Fruit fly (Drosophila melanogaster): ENCODE results near the gene CG2201.
A peak's percentile ranks its signal among the peaks of the same experiment; 100 is the strongest.

The CG2201 gene

DNA sequence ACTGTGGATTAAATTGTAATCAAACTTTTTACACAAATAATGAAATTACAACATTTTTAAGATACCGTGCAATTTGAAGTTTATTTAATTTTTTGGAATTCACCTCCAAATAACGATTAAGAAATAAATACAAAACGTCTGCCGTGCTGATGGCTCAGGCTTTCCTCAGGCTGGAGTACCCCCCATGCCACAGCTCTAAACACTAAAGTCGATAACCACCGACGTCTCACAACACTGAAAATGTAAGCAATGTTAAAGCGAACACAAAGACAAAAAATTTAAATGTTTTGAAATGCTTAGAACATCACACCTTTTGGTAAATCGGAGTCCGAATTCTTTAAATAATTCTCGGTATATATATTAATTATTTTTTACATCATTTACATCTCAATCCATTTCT, 33.5 kb upstream of the CG2201 start (continued):
- TF ChIP-seq dysf (GFP tag; IDR thresholded peaks at IDR 0.05), result peak; percentile 67; the same call in 2 of the 3 replicates
- no peak for TF ChIP-seq CG13123 (GFP tag; optimal IDR thresholded peaks at IDR 0.05)
- TF ChIP-seq pzg (GFP tag; optimal IDR thresholded peaks at IDR 0.05), result peak; percentile 57
- peak; percentile 38; the same call in 1 of the 2 replicates for TF ChIP-seq seq (GFP tag; IDR thresholded peaks at IDR 0.05)
- TF ChIP-seq CoRest (tag; optimal IDR thresholded peaks at IDR 0.05), result peak; percentile 63
- TF ChIP-seq CG33213 (GFP tag; optimal IDR thresholded peaks at IDR 0.05), result peak; percentile 89
- no peak for TF ChIP-seq Doc2 (GFP tag; IDR thresholded peaks at IDR 0.05)
- no peak for TF ChIP-seq Deaf1 (tag; optimal IDR thresholded peaks at IDR 0.05)
- TF ChIP-seq CG33557 (GFP tag; optimal IDR thresholded peaks at IDR 0.05), result no peak
- no peak for TF ChIP-seq CG14965 (GFP tag; optimal IDR thresholded peaks at IDR 0.05; ENCODE audit: borderline replicate concordance)
- 0 out of 4 replicates have a peak, but pooled peaks have one; percentile 26 for TF ChIP-seq chinmo (GFP tag; IDR thresholded peaks at IDR 0.05; ENCODE audit: partially characterized antibody)
- TF ChIP-seq CG7987 (GFP tag; optimal IDR thresholded peaks at IDR 0.05), result no peak
- TF ChIP-seq pros (GFP tag; optimal IDR thresholded peaks at IDR 0.05), result no peak
- TF ChIP-seq Lhr (GFP tag; optimal IDR thresholded peaks at IDR 0.05), result peak; percentile 78
- TF ChIP-seq CG3995 (GFP tag; optimal IDR thresholded peaks at IDR 0.05), result peak; percentile 78
- no peak for TF ChIP-seq HLHmδ (GFP tag; optimal IDR thresholded peaks at IDR 0.05)
- TF ChIP-seq CG1233 (GFP tag; optimal IDR thresholded peaks at IDR 0.05), result peak; percentile 53
- no peak for TF ChIP-seq Nf-YB (GFP tag; optimal IDR thresholded peaks at IDR 0.05)
- no peak for TF ChIP-seq ab (GFP tag; optimal IDR thresholded peaks at IDR 0.05)
- peak; percentile 58; the same call in 1 of the 2 replicates for TF ChIP-seq MBD-R2 (GFP tag; IDR thresholded peaks at IDR 0.05)
- TF ChIP-seq her (GFP tag; optimal IDR thresholded peaks at IDR 0.05), result peak; percentile 46
- no peak for TF ChIP-seq Fer2 (tag; optimal IDR thresholded peaks at IDR 0.05)
- TF ChIP-seq CG11093 (GFP tag; IDR thresholded peaks at IDR 0.05), result no peak
- peak; percentile 74 for TF ChIP-seq CG8944 (GFP tag; optimal IDR thresholded peaks at IDR 0.05)
- no peak for TF ChIP-seq Blimp-1 (GFP tag; optimal IDR thresholded peaks at IDR 0.05)
- peak; percentile 29 for TF ChIP-seq gro (GFP tag; optimal IDR thresholded peaks at IDR 0.05)
- peak; percentile 61; the same call in 2 of the 3 replicates for TF ChIP-seq CG17361 (GFP tag; IDR thresholded peaks at IDR 0.05)
- peak; percentile 38 for TF ChIP-seq CG4617 (GFP tag; optimal IDR thresholded peaks at IDR 0.05; ENCODE audit: borderline replicate concordance)
- TF ChIP-seq CG31224 (GFP tag; IDR thresholded peaks at IDR 0.05), result peak; percentile 35; the same call in 1 of the 2 replicates
- peak; percentile 15; the same call in 1 of the 2 replicates for TF ChIP-seq wdn (GFP tag; IDR thresholded peaks at IDR 0.05)
- TF ChIP-seq klu (GFP tag; IDR thresholded peaks at IDR 0.05), result no peak
- no peak for TF ChIP-seq sens-2 (GFP tag; IDR thresholded peaks at IDR 0.05)
- no peak for TF ChIP-seq tgo (GFP tag; IDR thresholded peaks at IDR 0.05)
- TF ChIP-seq Atf3 (GFP tag; optimal IDR thresholded peaks at IDR 0.05), result no peak
- no peak for TF ChIP-seq pan (optimal IDR thresholded peaks at IDR 0.05)
- TF ChIP-seq pan (GFP tag; optimal IDR thresholded peaks at IDR 0.05 in 1 of 2, IDR thresholded peaks at IDR 0.05 in 1 of 2), result peak in 1 of 2 experiments; percentile 59
- TF ChIP-seq CG4360 (GFP tag; IDR thresholded peaks at IDR 0.05), result no peak
- no peak for TF ChIP-seq CG9797 (GFP tag; optimal IDR thresholded peaks at IDR 0.05)
- peak; percentile 85 for TF ChIP-seq stwl (tag; optimal IDR thresholded peaks at IDR 0.05)
- TF ChIP-seq B-H2 (GFP tag; optimal IDR thresholded peaks at IDR 0.05), result peak; percentile 22
- TF ChIP-seq ro (GFP tag; IDR thresholded peaks at IDR 0.05), result no peak
- TF ChIP-seq CG10209 (GFP tag; optimal IDR thresholded peaks at IDR 0.05), result peak; percentile 52
- no peak for TF ChIP-seq CG15011 (GFP tag; optimal IDR thresholded peaks at IDR 0.05)
- no peak for TF ChIP-seq CG10431 (GFP tag; optimal IDR thresholded peaks at IDR 0.05)
- no peak for TF ChIP-seq CG18599 (GFP tag; optimal IDR thresholded peaks at IDR 0.05)
- TF ChIP-seq pfk (GFP tag; optimal IDR thresholded peaks at IDR 0.05), result no peak
- peak; percentile 49 for TF ChIP-seq Drgx (GFP tag; IDR thresholded peaks at IDR 0.05)
- peak; percentile 77 for TF ChIP-seq E2f2 (GFP tag; IDR thresholded peaks at IDR 0.05)
- TF ChIP-seq ken (GFP tag; IDR thresholded peaks at IDR 0.05), result no peak; the same call in 2 of the 3 replicates
- TF ChIP-seq CG10979 (tag; optimal IDR thresholded peaks at IDR 0.05), result peak; percentile 27
- peak; percentile 39; the same call in 1 of the 4 replicates for TF ChIP-seq Dll (GFP tag; IDR thresholded peaks at IDR 0.05; ENCODE audit: partially characterized antibody)

All from whole organism, embryonic.